Worm (Caenorhabditis elegans) whole organism, late embryonic: ENCODE results near the gene Y37A1B.4.

Experiments used
- C08G9.2 ChIP-seq: sonication (generic microtip); optimal IDR thresholded peaks from 2 replicates; lab custom pipeline; 2016; ENCODE audit warnings: mild to moderate bottlenecking, missing genetic modification characterization, moderate library complexity, missing compliant biosample characterization
- C38D4.7 ChIP-seq: fragments of 200-800 bp; sonication (Bioruptor generic); optimal IDR thresholded peaks from 2 replicates; lab custom pipeline; 2018; ENCODE audit warnings: mild to moderate bottlenecking, missing genetic modification characterization, moderate library complexity, missing compliant biosample characterization
- F13H6.1 ChIP-seq: sonication (generic microtip); optimal IDR thresholded peaks from 2 replicates; lab custom pipeline; 2016; ENCODE audit warnings: missing genetic modification characterization, missing compliant biosample characterization
- K09A11.1 ChIP-seq: sonication (generic microtip); optimal IDR thresholded peaks from 2 replicates; lab custom pipeline; 2017; ENCODE audit warnings: antibody characterized with exemption, mild to moderate bottlenecking, missing genetic modification characterization, missing compliant biosample characterization; ENCODE audit not compliant: insufficient read depth
- Y22D7AL.16 ChIP-seq: sonication (generic microtip); optimal IDR thresholded peaks from 2 replicates; lab custom pipeline; 2016; ENCODE audit warnings: missing genetic modification characterization, missing compliant biosample characterization
- ahr-1 ChIP-seq: sonication (generic microtip); optimal IDR thresholded peaks from 2 replicates; lab custom pipeline; 2016; ENCODE audit warnings: missing genetic modification characterization, missing compliant biosample characterization
- ceh-18 ChIP-seq: sonication (generic microtip); optimal IDR thresholded peaks from 2 replicates; lab custom pipeline; 2016; ENCODE audit warnings: missing genetic modification characterization, missing compliant biosample characterization
- ceh-22 ChIP-seq: sonication (generic microtip); optimal IDR thresholded peaks from 2 replicates; lab custom pipeline; 2017; ENCODE audit warnings: missing biosample characterization, missing genetic modification characterization
- ceh-30 ChIP-seq: fragments of 150-350 bp; optimal IDR thresholded peaks from 2 replicates; lab custom pipeline; 2014; ENCODE audit warnings: missing biosample characterization, missing genetic modification characterization
- ceh-31 ChIP-seq: sonication (generic microtip); optimal IDR thresholded peaks from 2 replicates; lab custom pipeline; 2016; ENCODE audit warnings: missing genetic modification characterization, missing compliant biosample characterization
- ceh-45 ChIP-seq: fragments of 200-800 bp; sonication (Bioruptor generic); IDR thresholded peaks from 2 replicates; pipeline ENCODE4 v1.3.6; 2022; ENCODE audit warnings: missing genetic modification reagents, missing genetic modification characterization, missing compliant biosample characterization
- ceh-6 ChIP-seq: fragments of 200-800 bp; sonication (Bioruptor generic); optimal IDR thresholded peaks from 2 replicates; lab custom pipeline; 2018; ENCODE audit warnings: mild to moderate bottlenecking, missing genetic modification characterization, missing compliant biosample characterization
- ceh-9 ChIP-seq: sonication (generic microtip); optimal IDR thresholded peaks from 2 replicates; lab custom pipeline; 2016; ENCODE audit warnings: mild to moderate bottlenecking, missing genetic modification characterization, inconsistent platforms, missing compliant biosample characterization
- che-1 ChIP-seq: sonication (generic microtip); optimal IDR thresholded peaks from 2 replicates; lab custom pipeline; 2016; ENCODE audit warnings: mild to moderate bottlenecking, missing genetic modification characterization, missing compliant biosample characterization
- elt-2 ChIP-seq: sonication (generic microtip); optimal IDR thresholded peaks from 2 replicates; lab custom pipeline; 2016; ENCODE audit warnings: missing genetic modification reagents, missing genetic modification characterization, missing compliant biosample characterization
- elt-4 ChIP-seq: sonication (generic microtip); optimal IDR thresholded peaks from 2 replicates; lab custom pipeline; 2016; ENCODE audit warnings: missing genetic modification characterization, missing compliant biosample characterization
- ets-4 ChIP-seq: sonication (generic microtip); optimal IDR thresholded peaks from 2 replicates; lab custom pipeline; 2016; ENCODE audit warnings: missing genetic modification characterization, missing compliant biosample characterization
- eyg-1 ChIP-seq: sonication (generic microtip); optimal IDR thresholded peaks from 2 replicates; lab custom pipeline; 2016; ENCODE audit warnings: missing genotype, missing genetic modification characterization, missing compliant biosample characterization
- fax-1 ChIP-seq: sonication (generic microtip); optimal IDR thresholded peaks from 2 replicates; lab custom pipeline; 2016; ENCODE audit warnings: missing genotype, missing genetic modification characterization, missing compliant biosample characterization
- fkh-10 ChIP-seq: fragments of 150-350 bp; optimal IDR thresholded peaks from 2 replicates; lab custom pipeline; 2014; ENCODE audit warnings: missing biosample characterization, missing genetic modification reagents, missing genetic modification characterization
- hlh-13 ChIP-seq: fragments of 200-800 bp; sonication (Bioruptor generic); optimal IDR thresholded peaks from 2 replicates; lab custom pipeline; 2018; ENCODE audit warnings: mild to moderate bottlenecking, missing genetic modification characterization, missing compliant biosample characterization
- lin-11 ChIP-seq: fragments of 200-800 bp; sonication (Bioruptor generic); optimal IDR thresholded peaks from 2 replicates; lab custom pipeline; 2018; ENCODE audit warnings: mild to moderate bottlenecking, missing genetic modification characterization, missing compliant biosample characterization
- nhr-232 ChIP-seq: sonication (generic microtip); optimal IDR thresholded peaks from 2 replicates; lab custom pipeline; 2016; ENCODE audit warnings: missing genetic modification characterization, missing compliant biosample characterization
- odd-2 ChIP-seq: sonication (generic microtip); optimal IDR thresholded peaks from 2 replicates; lab custom pipeline; 2017; ENCODE audit warnings: antibody characterized with exemption, mild to moderate bottlenecking, missing genetic modification characterization, missing compliant biosample characterization
- pax-1 ChIP-seq: fragments of 150-350 bp; optimal IDR thresholded peaks from 2 replicates; lab custom pipeline; 2014; ENCODE audit warnings: missing biosample characterization, missing genetic modification characterization
- pha-2 ChIP-seq: sonication (generic microtip); optimal IDR thresholded peaks from 2 replicates; lab custom pipeline; 2017; ENCODE audit warnings: mild to moderate bottlenecking, missing genetic modification characterization, missing compliant biosample characterization
- pha-4 ChIP-seq: fragments of 150-350 bp; optimal IDR thresholded peaks from 2 replicates; lab custom pipeline; 2018; ENCODE audit warnings: missing biosample characterization, missing genetic modification reagents, missing genetic modification characterization
- pqm-1 ChIP-seq: sonication (generic microtip); optimal IDR thresholded peaks from 2 replicates; lab custom pipeline; 2016; ENCODE audit warnings: missing genetic modification characterization, missing compliant biosample characterization
- rnt-1 ChIP-seq: sonication (generic microtip); optimal IDR thresholded peaks from 2 replicates; lab custom pipeline; 2016; ENCODE audit warnings: missing genetic modification characterization, missing compliant biosample characterization
- sdc-2 ChIP-seq: sonication (generic microtip); optimal IDR thresholded peaks from 2 replicates; lab custom pipeline; 2016; ENCODE audit warnings: missing genotype, missing genetic modification characterization, missing compliant biosample characterization
- sox-2 ChIP-seq: fragments of 200-800 bp; sonication (Bioruptor generic); IDR thresholded peaks from 2 replicates; pipeline ENCODE4 v1.3.6; 2022; ENCODE audit warnings: missing genetic modification reagents, missing genetic modification characterization, missing compliant biosample characterization
- sox-4 ChIP-seq: sonication (generic microtip); optimal IDR thresholded peaks from 2 replicates; lab custom pipeline; 2017; ENCODE audit warnings: mild to moderate bottlenecking, missing genetic modification characterization, inconsistent platforms, missing compliant biosample characterization
- syd-9 ChIP-seq: sonication (generic microtip); optimal IDR thresholded peaks from 2 replicates; lab custom pipeline; 2016; ENCODE audit warnings: mild to moderate bottlenecking, missing genetic modification characterization, moderate library complexity, missing compliant biosample characterization
- ttx-3 ChIP-seq: sonication (generic microtip); optimal IDR thresholded peaks from 2 replicates; lab custom pipeline; 2016; ENCODE audit warnings: missing genetic modification reagents, missing genetic modification characterization, missing compliant biosample characterization
- unc-55 ChIP-seq: sonication (generic microtip); optimal IDR thresholded peaks from 2 replicates; lab custom pipeline; 2017; ENCODE audit warnings: missing biosample characterization, missing genetic modification reagents, missing genetic modification characterization
- zip-5 ChIP-seq: sonication (generic microtip); optimal IDR thresholded peaks from 2 replicates; lab custom pipeline; 2016; ENCODE audit warnings: missing genetic modification characterization, missing compliant biosample characterization
- ztf-16 ChIP-seq: sonication (generic microtip); optimal IDR thresholded peaks from 2 replicates; lab custom pipeline; 2017; ENCODE audit warnings: missing genetic modification characterization, missing compliant biosample characterization

Gene Y37A1B.4

DNA sequence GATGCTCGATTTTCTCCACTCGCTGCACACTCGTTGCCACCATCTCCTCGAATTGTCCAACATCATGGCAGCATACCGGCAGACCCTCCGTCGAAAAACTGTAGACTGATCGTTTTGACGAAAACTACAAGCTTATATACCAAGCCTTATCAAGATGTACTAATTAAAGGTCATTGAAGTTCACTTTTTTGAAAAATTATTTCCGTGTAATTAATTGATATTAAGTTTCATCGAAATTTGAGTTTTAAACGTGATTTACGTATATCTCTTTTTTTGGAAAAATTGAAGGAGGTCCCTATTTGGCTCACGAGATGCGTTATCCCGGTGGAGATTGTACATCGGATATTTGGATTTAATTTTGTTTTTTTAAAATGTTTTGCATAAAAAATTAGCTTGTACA is at the start of gene Y37A1B.4:
Gene Y37A1B.4 (minus strand): TSS at position 101 of the 400 bp plus-strand sequence.
- TF ChIP-seq ahr-1 (tag; lab: Kevin White, UChicago) (no peak), sox-2 (GFP tag; lab: Robert Waterston, UW) (no peak)

DNA sequence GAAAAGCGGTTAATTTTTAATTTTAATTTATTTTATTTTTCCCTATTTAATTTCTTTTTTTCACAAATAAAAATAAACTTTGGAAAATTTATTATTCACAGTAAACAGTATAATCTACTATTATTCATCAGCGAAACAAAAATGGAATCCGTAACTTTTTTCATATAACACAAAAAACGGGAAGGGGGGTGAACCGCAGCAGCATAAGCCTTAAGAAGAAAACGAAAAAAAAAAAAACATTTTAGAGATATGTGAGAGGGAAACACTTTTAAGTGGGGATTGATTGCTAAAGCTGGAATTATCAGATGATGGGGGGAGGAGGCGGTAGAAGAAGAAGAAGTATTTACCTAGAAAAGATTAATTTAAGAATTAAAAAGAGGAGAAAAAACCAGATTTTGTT is 47.1 kb upstream of the Y37A1B.4 start:
- TF ChIP-seq ceh-6 (GFP tag; lab: Kevin White, UChicago) (no peak), C08G9.2 (no peak), pqm-1 (tag; lab: Kevin White, UChicago) (no peak), pha-2 (tag; lab: Kevin White, UChicago) (no peak), ceh-30 (tag; lab: Kevin White, UChicago) (no peak), sdc-2 (tag; lab: Kevin White, UChicago) (no peak), ttx-3 (tag; lab: Kevin White, UChicago) (no peak), elt-4 (tag; lab: Kevin White, UChicago) (no peak), sox-4 (no peak), elt-2 (tag; lab: Kevin White, UChicago) (no peak), ceh-18 (no peak), eyg-1 (tag; lab: Kevin White, UChicago) (no peak), ceh-45 (GFP tag; lab: Robert Waterston, UW) (no peak), Y22D7AL.16 (tag; lab: Kevin White, UChicago) (no peak), lin-11 (tag; lab: Kevin White, UChicago) (no peak)

DNA sequence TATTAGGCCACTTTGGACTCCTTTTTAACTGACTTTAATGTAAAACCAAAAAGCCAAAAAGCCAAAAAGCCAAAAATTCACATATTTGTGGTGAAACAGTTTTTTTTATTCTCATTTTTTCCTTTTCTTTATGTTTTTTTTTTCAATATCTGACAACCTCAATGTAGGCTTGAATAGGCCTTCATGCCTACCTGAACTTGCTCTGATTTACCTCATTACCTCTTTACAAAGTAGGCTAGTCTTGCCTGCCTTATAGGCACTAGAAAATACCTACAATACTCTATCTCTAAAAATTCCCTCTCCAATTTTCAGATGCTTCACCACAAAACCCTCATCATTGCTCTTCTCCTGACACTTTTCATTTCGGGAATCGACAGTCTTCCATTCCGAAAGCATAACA is 45.8 kb upstream of the Y37A1B.4 start, which contains the start of gene ins-34:
Gene ins-34 (plus strand): TSS at position 301 of the 400 bp plus-strand sequence.
- TF ChIP-seq pax-1 (no peak), ceh-9 (tag; lab: Kevin White, UChicago) (no peak), ahr-1 (tag; lab: Kevin White, UChicago) (no peak), ceh-31 (tag; lab: Kevin White, UChicago) (no peak), syd-9 (tag; lab: Kevin White, UChicago) (no peak), unc-55 (GFP tag; lab: Kevin White, UChicago) (no peak), fkh-10 (GFP tag; lab: Kevin White, UChicago) (no peak), ztf-16 (tag; lab: Kevin White, UChicago) (no peak), ceh-45 (GFP tag; lab: Robert Waterston, UW) (no peak), K09A11.1 (tag; lab: Kevin White, UChicago) (no peak), C38D4.7 (GFP tag; lab: Kevin White, UChicago) (no peak), hlh-13 (GFP tag; lab: Kevin White, UChicago) (no peak), fax-1 (tag; lab: Kevin White, UChicago) (no peak), ets-4 (no peak), che-1 (tag; lab: Kevin White, UChicago) (no peak)

DNA sequence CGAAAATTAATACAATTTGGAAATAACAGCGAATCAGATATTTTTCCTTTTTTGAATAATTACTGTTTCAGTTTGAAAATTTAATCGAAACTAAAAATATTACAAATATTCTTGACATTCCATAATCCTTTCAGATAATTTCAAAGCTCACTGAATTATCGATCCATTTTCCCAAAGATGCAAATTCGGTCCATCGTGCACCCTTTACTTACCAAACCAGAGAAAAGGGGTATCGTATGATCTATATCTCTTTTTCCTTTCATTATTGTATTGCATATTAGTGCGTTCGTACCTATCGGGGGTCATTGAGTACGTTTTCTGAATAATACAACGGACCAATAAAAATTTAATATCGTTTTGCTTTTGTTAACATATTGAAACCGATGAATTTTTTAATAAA is 44.2 kb upstream of the Y37A1B.4 start:
- TF ChIP-seq odd-2 (tag; lab: Kevin White, UChicago): no peak
- no peak for TF ChIP-seq ceh-9 (tag; lab: Kevin White, UChicago)
- no peak for TF ChIP-seq pha-4 (tag; lab: Kevin White, UChicago)
- no peak for TF ChIP-seq ceh-22
- TF ChIP-seq ets-4: no peak
- TF ChIP-seq fax-1 (tag; lab: Kevin White, UChicago): no peak
- no peak for TF ChIP-seq F13H6.1 (tag; lab: Kevin White, UChicago)
- TF ChIP-seq K09A11.1 (tag; lab: Kevin White, UChicago): no peak
- TF ChIP-seq sox-2 (GFP tag; lab: Robert Waterston, UW): no peak
- TF ChIP-seq ahr-1 (tag; lab: Kevin White, UChicago): no peak
- TF ChIP-seq ceh-18: no peak
- no peak for TF ChIP-seq nhr-232
- no peak for TF ChIP-seq rnt-1
- no peak for TF ChIP-seq zip-5
- TF ChIP-seq, all 69 proteins: peak for 0
